Worm (Caenorhabditis elegans) whole organism, mixed stage, embryonic: Measurements from ENCODE around the gene nsy-1.
A peak's percentile ranks its signal among the peaks of the same experiment; 100 is the strongest.

Source experiments
- drap-1 ChIP-seq: fragments of 200-800 bp; sonication (Bioruptor generic); optimal IDR thresholded peaks from 3 replicates; lab custom pipeline; 2018; ENCODE audit warnings: mild to moderate bottlenecking, missing genetic modification characterization, missing compliant biosample characterization
- pha-4 ChIP-seq: fragments of 150-350 bp; optimal IDR thresholded peaks from 2 replicates; lab custom pipeline; 2018; ENCODE audit warnings: missing biosample characterization, missing genetic modification reagents, missing genetic modification characterization
- snpc-4 ChIP-seq: fragments of 150-350 bp; optimal IDR thresholded peaks from 2 replicates; lab custom pipeline; 2014; ENCODE audit warnings: missing biosample characterization, missing genetic modification characterization

DNA sequence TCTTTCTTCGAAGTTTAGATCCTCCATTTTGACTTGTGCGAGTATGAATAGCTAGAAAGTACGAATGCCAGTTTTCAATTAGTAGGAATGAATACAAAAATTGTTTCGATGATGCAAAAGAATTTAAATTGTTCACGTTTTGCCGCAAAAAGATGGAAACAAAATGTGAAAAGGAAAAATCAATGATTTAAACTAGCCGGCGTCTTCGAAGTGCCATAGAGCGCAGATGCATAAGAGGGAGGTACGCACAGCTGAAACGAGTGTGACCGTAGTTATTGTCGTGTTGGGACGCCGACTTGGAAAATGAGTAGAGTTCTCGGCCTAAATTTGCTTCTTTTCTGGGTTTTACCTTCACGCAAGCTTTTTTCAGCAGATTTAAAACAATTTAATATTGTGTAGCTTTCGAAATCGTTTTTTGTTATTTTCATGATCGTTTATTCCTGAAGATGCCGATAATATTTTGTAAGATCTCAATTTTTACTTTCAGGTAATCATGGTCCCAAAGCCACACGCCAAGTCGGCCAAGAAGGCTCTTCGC lies 32.6 kb downstream of the nsy-1 start, which contains the start of the genes ify-1 and rpl-22:
- TF ChIP-seq pha-4 (tag; lab: Kevin White, UChicago) (peak; percentile 97), drap-1 (GFP tag; lab: Kevin White, UChicago) (peak; percentile 71), snpc-4 (tag; lab: Kevin White, UChicago) (no peak)
